Worm (Caenorhabditis elegans) whole organism, L2 larva: ENCODE measurements around the gene F25F2.1.

Experiments used
- nhr-237 ChIP-seq: fragments of 150-350 bp; optimal IDR thresholded peaks from 2 replicates; lab custom pipeline; 2014; ENCODE audit warnings: missing biosample characterization, missing genetic modification characterization
- unc-62 ChIP-seq: fragments of 150-350 bp; optimal IDR thresholded peaks from 2 replicates; lab custom pipeline; 2014; ENCODE audit warnings: missing biosample characterization, missing genetic modification reagents, missing genetic modification characterization

- no peak for TF ChIP-seq nhr-237 (tag; lab: Kevin White, UChicago)
- no peak for TF ChIP-seq unc-62
Observed at ce11 chrIII:4561286-4561685, 52.6 kb downstream of the F25F2.1 start.
